Worm (Caenorhabditis elegans) whole organism, dauer: ENCODE results near the gene srj-13.

Source experiments
- unc-62 ChIP-seq: sonication (generic microtip); optimal IDR thresholded peaks from 2 replicates; lab custom pipeline; 2017; ENCODE audit warnings: missing biosample characterization, missing genetic modification reagents, missing genetic modification characterization

srj-13 gene

DNA sequence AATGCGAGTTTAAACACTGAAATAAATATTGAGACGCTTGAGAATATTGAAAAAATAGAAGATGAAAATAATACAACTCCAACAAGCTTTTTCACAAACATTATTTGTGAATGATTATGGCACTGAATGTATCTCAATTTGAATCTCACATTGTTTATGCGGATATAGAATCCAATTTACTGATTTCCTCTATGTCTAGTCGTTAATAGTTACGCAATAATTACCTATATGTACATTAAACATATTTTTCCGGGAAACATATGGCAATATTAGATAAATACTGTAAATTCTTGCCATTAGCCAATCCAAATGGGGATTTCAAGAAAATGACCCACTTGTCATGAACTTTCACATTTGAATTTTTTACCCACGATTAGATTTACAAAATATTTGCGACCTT is 7.1 kb upstream of the srj-13 start, which contains the start of gene srx-9:
TSS of gene srx-9 (minus strand) at position 101 of the 400 bp plus-strand sequence.
- TF ChIP-seq unc-62 = no peak

DNA sequence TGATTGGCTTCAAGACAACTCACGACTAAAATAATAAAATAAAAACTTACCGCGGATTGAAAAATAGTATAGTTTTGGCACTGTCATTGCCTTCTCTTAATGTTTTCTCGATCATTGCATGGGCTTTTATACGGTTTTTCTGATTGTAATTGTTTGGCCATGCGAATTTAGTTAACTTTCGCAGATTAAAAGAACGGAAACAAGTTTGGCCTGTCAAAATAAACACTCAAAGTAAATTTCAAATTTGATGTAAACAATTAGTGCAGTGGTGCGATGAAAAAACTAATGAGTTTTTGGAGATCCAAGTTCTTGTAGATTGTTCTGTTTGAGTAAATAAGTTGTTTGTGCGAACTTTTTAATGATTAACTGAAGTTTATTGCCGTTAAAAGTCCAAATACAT is 3.3 kb upstream of the srj-13 start, which contains the start of gene gst-41:
TSS of gene gst-41 (minus strand) at position 101 of the 400 bp plus-strand sequence.
- TF ChIP-seq unc-62 = no peak

DNA sequence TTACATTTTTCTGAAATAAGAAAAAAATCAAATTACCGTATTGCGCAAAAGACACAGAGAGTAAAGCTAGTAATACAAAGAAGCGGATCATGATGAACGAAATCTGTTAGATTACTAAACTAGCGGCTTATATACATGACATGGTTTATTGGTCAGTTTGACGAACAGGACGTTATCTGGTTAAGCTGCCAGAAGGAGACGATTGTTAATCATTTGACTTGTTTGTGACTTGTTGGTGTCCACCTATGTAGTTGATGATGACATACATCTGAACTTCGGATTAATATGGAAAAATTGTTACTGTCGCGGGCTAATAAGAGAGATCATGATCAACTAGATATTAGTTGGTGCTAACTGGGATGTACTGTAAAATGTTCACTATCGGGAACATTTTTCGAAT is 2.4 kb upstream of the srj-13 start, which contains the start of gene cnc-9:
TSS of gene cnc-9 (minus strand) at position 101 of the 400 bp plus-strand sequence.
- TF ChIP-seq unc-62 = no peak

DNA sequence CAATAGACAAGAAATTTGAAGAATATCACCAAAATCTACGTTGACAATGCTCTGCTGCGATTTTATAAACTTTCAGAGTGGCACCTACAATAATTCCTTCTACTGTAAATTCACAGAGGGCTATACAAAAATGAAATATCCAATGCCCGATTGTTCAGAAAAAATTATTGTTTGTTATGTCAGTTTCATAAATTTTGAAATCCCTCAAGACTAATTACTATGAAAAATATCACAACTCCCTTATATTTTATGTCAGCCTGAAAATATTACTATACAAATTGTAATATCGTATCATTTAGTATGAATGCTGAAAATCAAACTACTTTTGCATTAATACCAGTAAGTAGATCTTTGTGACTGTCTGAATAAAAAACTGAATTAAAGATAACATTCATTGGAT is 1.9 kb upstream of the srj-13 start, which contains the start of gene srx-60:
TSS of gene srx-60 (plus strand) at position 301 of the 400 bp plus-strand sequence.
- no peak for TF ChIP-seq unc-62

DNA sequence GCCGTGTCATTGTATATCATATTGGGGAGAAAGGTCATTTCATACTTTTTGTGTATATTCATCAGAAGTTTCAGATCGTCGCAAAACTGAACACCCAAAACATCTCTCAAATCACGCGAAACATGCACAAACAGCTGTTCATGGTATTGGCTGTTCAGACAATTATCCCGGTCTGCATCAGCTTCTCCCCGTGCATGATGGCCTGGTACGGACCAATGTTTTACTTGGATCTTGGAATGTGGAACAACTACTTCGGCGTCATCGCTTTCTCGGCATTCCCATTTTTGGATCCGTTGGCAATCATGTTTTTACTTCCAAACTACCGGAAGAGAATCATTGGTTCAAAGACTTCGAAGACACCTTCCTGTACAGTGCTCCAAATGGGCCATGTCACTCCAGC is 1.0 kb downstream of the srj-13 start:
- TF ChIP-seq unc-62 = no peak

DNA sequence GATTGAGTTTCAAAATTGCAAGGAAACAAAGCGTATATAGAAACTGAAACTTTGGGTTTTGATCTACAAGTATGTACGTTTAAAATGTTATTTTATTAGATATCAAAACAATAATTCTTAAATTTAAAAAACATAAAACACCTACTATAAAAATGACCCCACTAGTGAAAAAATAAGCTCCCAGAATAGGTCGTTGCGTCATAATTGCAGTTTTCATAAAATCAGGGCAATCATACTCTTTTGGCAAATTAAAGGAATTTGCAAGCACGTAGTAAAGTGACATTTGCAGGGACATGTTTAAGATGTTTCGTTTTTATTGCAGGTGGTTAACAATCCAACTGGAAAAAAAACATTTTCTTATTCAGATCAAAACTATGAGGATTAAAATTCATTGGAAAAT is 6.1 kb downstream of the srj-13 start, which contains the start of gene srt-6:
TSS of gene srt-6 (minus strand) at position 295 of the 400 bp plus-strand sequence.
- no peak for TF ChIP-seq unc-62

DNA sequence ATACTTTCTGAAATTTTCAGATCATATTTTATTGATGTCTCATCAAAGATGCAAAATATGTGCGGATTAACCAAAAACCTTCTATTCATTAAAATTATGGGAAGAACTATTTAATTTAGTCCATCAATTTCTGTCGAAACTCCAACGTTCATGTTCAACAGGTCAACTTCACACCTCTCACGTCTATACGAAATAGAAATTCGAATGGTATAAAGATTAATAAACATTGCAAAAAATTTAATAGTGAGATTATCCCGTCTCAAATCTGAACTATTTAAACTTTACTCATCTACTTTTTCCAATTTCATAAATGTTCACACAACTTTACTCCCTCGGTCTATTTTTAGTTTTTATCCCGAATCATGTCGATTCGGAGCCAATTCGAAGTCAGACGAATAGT is 7.1 kb downstream of the srj-13 start, which contains the start of gene R13D7.2:
TSS of gene R13D7.2 (plus strand) at position 301 of the 400 bp plus-strand sequence.
- TF ChIP-seq unc-62 = no peak

DNA sequence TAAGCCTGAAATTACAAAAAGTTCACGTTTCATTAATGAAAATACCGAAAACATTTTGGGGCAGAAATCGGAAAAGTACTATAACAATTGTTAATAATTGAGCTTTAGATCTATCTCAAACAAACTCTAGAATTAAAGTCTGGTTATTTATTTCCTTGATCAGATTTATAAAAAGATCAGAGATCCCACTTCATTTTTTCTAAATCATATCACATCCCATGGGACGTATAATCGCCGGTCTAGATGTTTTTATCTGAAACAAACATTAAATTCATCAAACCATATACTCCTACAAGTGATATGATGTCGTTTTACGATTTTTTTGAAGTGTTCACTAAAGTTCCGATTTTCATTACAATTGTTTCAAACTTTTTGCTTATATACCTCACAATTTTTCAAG is 9.2 kb downstream of the srj-13 start, which contains the start of gene str-41:
TSS of gene str-41 (plus strand) at position 301 of the 400 bp plus-strand sequence.
- no peak for TF ChIP-seq unc-62

DNA sequence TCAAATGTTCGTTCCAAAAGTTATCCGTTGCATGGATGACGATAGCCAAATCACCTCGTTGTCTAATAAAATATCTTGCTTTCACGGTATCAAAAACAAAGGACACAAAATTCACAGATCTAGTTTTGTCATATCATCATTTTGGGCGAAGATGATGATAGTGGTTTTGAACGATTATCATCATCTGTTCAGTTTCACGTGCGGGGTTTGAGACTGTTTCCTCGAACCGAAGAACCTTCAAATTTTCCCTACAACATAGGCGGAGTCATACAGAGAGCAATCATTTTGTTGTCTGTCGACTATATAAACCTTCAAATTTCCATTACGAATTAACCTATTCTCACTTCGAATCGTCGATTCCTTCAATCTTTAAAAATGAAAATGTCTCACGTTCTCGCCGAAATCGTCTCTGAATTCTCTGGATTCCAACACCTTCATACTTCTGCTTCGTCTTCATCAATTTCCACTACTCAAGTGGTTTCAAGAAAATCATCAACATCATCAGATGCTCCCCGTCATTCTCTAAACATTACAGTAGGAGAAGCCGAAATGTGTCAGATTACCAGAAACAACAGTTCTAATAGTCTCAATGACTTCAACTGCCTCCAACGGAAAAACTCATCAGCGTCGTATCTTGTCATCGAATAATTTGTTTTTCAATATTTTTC is 10.8 kb downstream of the srj-13 start, which contains the start of gene F18E3.11:
TSS of gene F18E3.11 (plus strand) at position 376 of the 668 bp plus-strand sequence.
- TF ChIP-seq unc-62 = no peak

DNA sequence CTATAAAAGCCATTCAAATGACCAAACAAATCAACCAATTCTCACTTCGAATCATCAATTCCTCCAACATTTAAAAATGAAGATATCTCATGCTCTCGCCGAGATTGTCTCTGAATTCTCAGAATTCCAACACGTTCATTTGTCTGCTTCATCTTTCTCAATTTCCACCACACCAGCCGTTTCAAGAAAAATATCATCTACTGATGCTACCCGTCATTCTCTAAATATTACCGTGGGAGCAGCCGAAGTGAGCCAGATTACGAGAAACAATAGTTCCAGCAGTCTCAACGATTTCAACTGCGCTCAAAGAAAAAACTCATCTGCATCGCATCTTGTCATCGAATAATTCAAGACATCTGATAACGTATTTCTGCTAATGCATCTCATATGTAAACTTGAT is 12.5 kb downstream of the srj-13 start, which contains the start of gene F18E3.12:
TSS of gene F18E3.12 (plus strand) at position 77 of the 400 bp plus-strand sequence.
- no peak for TF ChIP-seq unc-62

DNA sequence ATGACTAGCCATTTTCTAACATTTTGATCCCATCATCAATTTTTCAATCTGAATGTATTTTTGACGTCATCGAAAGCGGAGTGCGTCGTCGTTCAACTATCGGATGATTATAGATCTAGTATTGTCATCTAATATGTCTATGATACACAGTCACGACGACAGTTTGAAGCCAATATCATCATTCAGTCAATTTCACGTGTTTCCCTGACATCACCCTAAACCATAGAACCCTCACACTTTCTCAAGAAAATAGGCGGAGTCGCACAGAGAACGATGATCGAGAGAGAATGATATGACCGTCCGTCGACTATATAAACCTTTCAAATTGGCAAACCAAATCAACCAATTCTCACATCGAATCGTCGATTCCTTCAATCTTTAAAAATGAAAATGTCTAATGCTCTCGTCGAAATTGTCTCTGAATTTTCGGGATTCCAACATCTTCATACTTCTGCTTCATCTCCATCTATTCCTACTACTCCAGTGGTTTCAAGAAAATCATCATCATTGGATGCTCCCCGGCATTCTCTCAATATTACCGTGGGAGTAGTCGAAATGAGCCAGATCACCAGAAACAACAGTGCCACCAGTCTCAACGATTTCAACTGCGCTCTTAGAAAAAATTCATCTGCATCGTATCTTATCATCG is 13.4 kb downstream of the srj-13 start, which contains the start of gene F18E3.13:
TSS of gene F18E3.13 (plus strand) at position 385 of the 649 bp plus-strand sequence.
- no peak for TF ChIP-seq unc-62

DNA sequence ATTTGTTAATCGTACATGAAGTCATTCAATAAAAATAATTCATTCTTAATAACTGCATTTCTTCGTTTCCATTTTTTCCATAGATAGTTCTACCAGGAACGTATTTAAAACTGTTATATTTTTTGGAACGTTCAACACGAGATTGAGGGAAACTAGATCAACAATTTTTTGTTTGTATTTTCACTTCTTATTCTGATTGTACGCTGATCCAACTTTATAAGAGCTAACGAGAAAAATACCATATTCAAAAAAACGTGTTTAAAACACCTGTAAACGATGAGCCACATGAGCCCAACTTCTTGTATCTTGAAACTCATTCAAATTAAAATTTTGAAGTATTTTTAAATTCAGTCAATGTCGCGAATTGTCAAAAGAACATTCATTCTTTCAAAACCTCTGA is 14.1 kb downstream of the srj-13 start:
- no peak for TF ChIP-seq unc-62

DNA sequence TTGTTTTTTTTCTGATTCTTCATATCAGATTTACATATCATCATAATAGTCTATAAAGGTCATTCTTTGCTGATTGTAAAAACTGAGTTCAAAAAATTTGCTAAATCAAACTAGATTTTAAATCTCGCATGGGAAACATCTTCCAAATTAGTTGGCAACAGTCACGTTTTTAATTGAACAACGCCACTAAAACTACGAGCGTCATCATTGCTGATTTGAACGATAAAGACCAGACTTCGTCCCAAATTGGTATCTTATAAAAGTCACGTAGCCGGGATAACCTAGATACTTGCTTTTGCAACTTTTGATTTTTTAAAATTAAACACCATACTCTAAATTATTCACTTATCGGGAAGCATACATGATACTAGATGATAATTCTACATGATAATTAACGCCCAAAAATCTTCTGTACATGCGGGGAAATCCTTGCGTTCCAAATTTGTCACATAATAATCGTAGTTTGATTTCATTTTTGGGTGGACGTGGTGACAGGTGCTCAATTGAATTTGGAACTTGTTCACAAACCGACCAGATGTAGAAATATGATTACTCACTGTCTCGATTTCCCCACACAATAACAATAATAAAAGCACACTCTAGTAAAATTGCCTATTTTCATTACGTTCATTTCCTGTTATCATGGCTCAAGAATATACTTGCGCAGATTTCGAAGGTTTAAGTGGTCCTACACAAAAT is 14.7 kb downstream of the srj-13 start, which contains the start of gene srw-67:
TSS of gene srw-67 (plus strand) at position 643 of the 699 bp plus-strand sequence.
- TF ChIP-seq unc-62 = no peak

DNA sequence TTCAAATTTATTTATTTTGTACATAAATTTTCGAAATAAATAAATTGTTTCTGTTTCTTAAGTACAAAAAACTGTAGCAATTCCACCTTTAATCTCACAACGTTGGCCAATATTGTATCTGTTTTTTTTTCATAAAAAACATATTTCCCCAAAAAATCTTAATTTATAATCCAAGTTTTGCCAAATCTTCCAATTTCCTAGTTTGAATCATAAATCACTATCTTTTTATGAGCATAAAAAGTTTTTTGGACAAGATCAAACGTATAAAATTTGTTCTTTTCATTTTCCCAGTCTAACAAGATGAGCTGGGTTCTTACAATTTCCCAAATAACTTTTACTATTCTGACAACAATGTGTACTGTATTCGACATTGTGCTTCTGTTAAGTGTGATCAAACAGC is 17.7 kb downstream of the srj-13 start, which contains the start of gene srxa-4:
TSS of gene srxa-4 (plus strand) at position 301 of the 400 bp plus-strand sequence.
- TF ChIP-seq unc-62 = no peak

DNA sequence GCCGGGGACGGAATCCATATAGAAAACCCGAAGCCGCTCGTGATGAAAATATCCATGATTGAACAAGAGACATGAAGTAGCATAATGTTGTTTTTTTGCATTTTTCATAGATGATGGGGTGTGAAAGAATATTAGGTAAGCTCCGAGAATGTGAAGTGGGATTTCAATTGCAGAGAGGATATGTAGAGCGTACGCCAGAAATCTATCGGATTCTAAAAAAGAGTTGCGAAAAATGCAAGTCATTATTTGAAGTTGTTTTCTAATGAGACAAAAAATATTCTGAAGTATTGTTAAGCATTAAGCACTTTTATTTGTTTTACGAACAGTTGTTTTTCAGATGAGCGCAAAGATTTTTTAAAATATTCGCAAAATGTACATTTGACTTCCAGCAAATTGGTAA is 21.9 kb downstream of the srj-13 start, which contains the start of gene F18E3.10:
TSS of gene F18E3.10 (minus strand) at position 101 of the 400 bp plus-strand sequence.
- no peak for TF ChIP-seq unc-62

DNA sequence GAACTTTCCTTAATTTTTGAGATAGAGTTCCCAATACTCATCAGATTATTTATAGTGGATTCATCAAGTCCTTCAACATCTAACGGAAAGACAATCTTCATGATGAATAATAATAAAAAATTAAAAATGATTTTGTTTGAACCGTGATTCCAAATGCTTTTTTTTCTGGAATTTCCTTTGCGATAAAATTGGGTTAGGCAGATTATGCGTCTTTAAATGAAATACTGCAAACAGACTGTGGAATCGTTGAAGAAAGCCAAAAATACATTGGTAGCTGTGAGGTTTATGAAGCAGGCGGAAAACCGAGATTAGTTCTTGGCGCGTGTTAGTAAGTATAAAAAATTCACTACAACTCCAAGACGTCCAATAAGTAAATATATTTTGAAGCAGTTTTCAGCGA is 24.1 kb downstream of the srj-13 start, which contains the start of gene srw-68:
TSS of gene srw-68 (minus strand) at position 101 of the 400 bp plus-strand sequence.
- no peak for TF ChIP-seq unc-62
